Worm (Caenorhabditis elegans) whole organism, late embryonic: ENCODE results near the gene sta-1.
A peak's percentile ranks its signal among the peaks of the same experiment; 100 is the strongest.
"Not testable (repeated sequence)": the region's sequence is repeated elsewhere in the genome, so short reads cannot be mapped to it uniquely, and the experiment has no call there.

Experiments used
- C08G9.2 ChIP-seq: sonication (generic microtip); optimal IDR thresholded peaks from 2 replicates; lab custom pipeline; 2016; ENCODE audit warnings: mild to moderate bottlenecking, missing genetic modification characterization, moderate library complexity, missing compliant biosample characterization
- F13H6.1 ChIP-seq: sonication (generic microtip); optimal IDR thresholded peaks from 2 replicates; lab custom pipeline; 2016; ENCODE audit warnings: missing genetic modification characterization, missing compliant biosample characterization
- K09A11.1 ChIP-seq: sonication (generic microtip); optimal IDR thresholded peaks from 2 replicates; lab custom pipeline; 2017; ENCODE audit warnings: antibody characterized with exemption, mild to moderate bottlenecking, missing genetic modification characterization, missing compliant biosample characterization; ENCODE audit not compliant: insufficient read depth
- T23F11.4 ChIP-seq: fragments of 200-800 bp; sonication (Bioruptor generic); optimal IDR thresholded peaks from 2 replicates; lab custom pipeline; 2018; ENCODE audit warnings: mild to moderate bottlenecking, missing genetic modification characterization, missing compliant biosample characterization
- ama-1 ChIP-seq: fragments of 150-350 bp; optimal IDR thresholded peaks from 2 replicates; lab custom pipeline; 2014
- ceh-18 ChIP-seq: sonication (generic microtip); optimal IDR thresholded peaks from 2 replicates; lab custom pipeline; 2016; ENCODE audit warnings: missing genetic modification characterization, missing compliant biosample characterization
- ceh-2 ChIP-seq: sonication (generic microtip); optimal IDR thresholded peaks from 2 replicates; lab custom pipeline; 2016; ENCODE audit warnings: missing genotype, missing genetic modification characterization, missing compliant biosample characterization
- ceh-22 ChIP-seq: sonication (generic microtip); optimal IDR thresholded peaks from 2 replicates; lab custom pipeline; 2017; ENCODE audit warnings: missing biosample characterization, missing genetic modification characterization
- ceh-30 ChIP-seq: fragments of 150-350 bp; optimal IDR thresholded peaks from 2 replicates; lab custom pipeline; 2014; ENCODE audit warnings: missing biosample characterization, missing genetic modification characterization
- ceh-31 ChIP-seq: sonication (generic microtip); optimal IDR thresholded peaks from 2 replicates; lab custom pipeline; 2016; ENCODE audit warnings: missing genetic modification characterization, missing compliant biosample characterization
- ceh-34 ChIP-seq: sonication (generic microtip); optimal IDR thresholded peaks from 2 replicates; lab custom pipeline; 2016; ENCODE audit warnings: mild to moderate bottlenecking, missing genetic modification characterization, missing compliant biosample characterization
- ceh-48 ChIP-seq: sonication (generic microtip); optimal IDR thresholded peaks from 2 replicates; lab custom pipeline; 2016; ENCODE audit warnings: missing genetic modification characterization, inconsistent platforms, missing compliant biosample characterization
- ceh-6 ChIP-seq: fragments of 200-800 bp; sonication (Bioruptor generic); optimal IDR thresholded peaks from 2 replicates; lab custom pipeline; 2018; ENCODE audit warnings: mild to moderate bottlenecking, missing genetic modification characterization, missing compliant biosample characterization
- ceh-9 ChIP-seq: sonication (generic microtip); optimal IDR thresholded peaks from 2 replicates; lab custom pipeline; 2016; ENCODE audit warnings: mild to moderate bottlenecking, missing genetic modification characterization, inconsistent platforms, missing compliant biosample characterization
- che-1 ChIP-seq: sonication (generic microtip); optimal IDR thresholded peaks from 2 replicates; lab custom pipeline; 2016; ENCODE audit warnings: mild to moderate bottlenecking, missing genetic modification characterization, missing compliant biosample characterization
- dmd-4 ChIP-seq: sonication (generic microtip); optimal IDR thresholded peaks from 2 replicates; lab custom pipeline; 2016; ENCODE audit warnings: borderline replicate concordance, missing genetic modification characterization, missing compliant biosample characterization
- dve-1 ChIP-seq: sonication (generic microtip); optimal IDR thresholded peaks from 2 replicates; lab custom pipeline; 2017; ENCODE audit warnings: antibody characterized with exemption, mild to moderate bottlenecking, missing genetic modification characterization, missing compliant biosample characterization
- elt-4 ChIP-seq: sonication (generic microtip); optimal IDR thresholded peaks from 2 replicates; lab custom pipeline; 2016; ENCODE audit warnings: missing genetic modification characterization, missing compliant biosample characterization
- ets-4 ChIP-seq: sonication (generic microtip); optimal IDR thresholded peaks from 2 replicates; lab custom pipeline; 2016; ENCODE audit warnings: missing genetic modification characterization, missing compliant biosample characterization
- fax-1 ChIP-seq: sonication (generic microtip); optimal IDR thresholded peaks from 2 replicates; lab custom pipeline; 2016; ENCODE audit warnings: missing genotype, missing genetic modification characterization, missing compliant biosample characterization
- fkh-6 ChIP-seq: sonication (generic microtip); optimal IDR thresholded peaks from 2 replicates; lab custom pipeline; 2016; ENCODE audit warnings: missing genetic modification characterization, missing compliant biosample characterization
- gmeb-2 ChIP-seq: sonication (generic microtip); optimal IDR thresholded peaks from 2 replicates; lab custom pipeline; 2016; ENCODE audit warnings: missing genetic modification characterization, inconsistent platforms, missing compliant biosample characterization
- hlh-13 ChIP-seq: fragments of 200-800 bp; sonication (Bioruptor generic); optimal IDR thresholded peaks from 2 replicates; lab custom pipeline; 2018; ENCODE audit warnings: mild to moderate bottlenecking, missing genetic modification characterization, missing compliant biosample characterization
- hlh-15 ChIP-seq: sonication (generic microtip); optimal IDR thresholded peaks from 2 replicates; lab custom pipeline; 2016; ENCODE audit warnings: missing genetic modification characterization, missing compliant biosample characterization
- hlh-6 ChIP-seq: sonication (generic microtip); optimal IDR thresholded peaks from 2 replicates; lab custom pipeline; 2016; ENCODE audit warnings: missing genotype, missing genetic modification characterization, missing compliant biosample characterization
- lim-6 ChIP-seq: sonication (generic microtip); optimal IDR thresholded peaks from 2 replicates; lab custom pipeline; 2016; ENCODE audit warnings: missing genetic modification characterization, missing compliant biosample characterization
- lin-11 ChIP-seq: fragments of 200-800 bp; sonication (Bioruptor generic); optimal IDR thresholded peaks from 2 replicates; lab custom pipeline; 2018; ENCODE audit warnings: mild to moderate bottlenecking, missing genetic modification characterization, missing compliant biosample characterization
- madf-2 ChIP-seq: sonication (generic microtip); optimal IDR thresholded peaks from 2 replicates; lab custom pipeline; 2017; ENCODE audit warnings: missing genetic modification characterization, missing compliant biosample characterization
- mec-3 ChIP-seq: sonication (generic microtip); optimal IDR thresholded peaks from 2 replicates; lab custom pipeline; 2016; ENCODE audit warnings: borderline replicate concordance, missing genetic modification characterization, missing compliant biosample characterization
- nhr-232 ChIP-seq: sonication (generic microtip); optimal IDR thresholded peaks from 2 replicates; lab custom pipeline; 2016; ENCODE audit warnings: missing genetic modification characterization, missing compliant biosample characterization
- npax-4 ChIP-seq: sonication (generic microtip); optimal IDR thresholded peaks from 2 replicates; lab custom pipeline; 2016; ENCODE audit warnings: missing genetic modification characterization, missing compliant biosample characterization
- odd-2 ChIP-seq: sonication (generic microtip); optimal IDR thresholded peaks from 2 replicates; lab custom pipeline; 2017; ENCODE audit warnings: antibody characterized with exemption, mild to moderate bottlenecking, missing genetic modification characterization, missing compliant biosample characterization
- pag-3 ChIP-seq: sonication (generic microtip); optimal IDR thresholded peaks from 2 replicates; lab custom pipeline; 2016; ENCODE audit warnings: missing compliant biosample characterization, missing genetic modification characterization, borderline replicate concordance
- pat-9 ChIP-seq: fragments of 200-800 bp; sonication (Bioruptor generic); optimal IDR thresholded peaks from 2 replicates; lab custom pipeline; 2018; ENCODE audit warnings: mild to moderate bottlenecking, missing genetic modification characterization, moderate library complexity, missing compliant biosample characterization
- pax-1 ChIP-seq: fragments of 150-350 bp; optimal IDR thresholded peaks from 2 replicates; lab custom pipeline; 2014; ENCODE audit warnings: missing biosample characterization, missing genetic modification characterization
- pha-4 ChIP-seq: fragments of 150-350 bp; optimal IDR thresholded peaks from 2 replicates; lab custom pipeline; 2018; ENCODE audit warnings: missing biosample characterization, missing genetic modification reagents, missing genetic modification characterization
- pros-1 ChIP-seq: fragments of 150-350 bp; optimal IDR thresholded peaks from 2 replicates; lab custom pipeline; 2014; ENCODE audit warnings: missing biosample characterization, missing genetic modification reagents, missing genetic modification characterization
- ref-2 ChIP-seq: sonication (generic microtip); optimal IDR thresholded peaks from 2 replicates; lab custom pipeline; 2016; ENCODE audit warnings: missing genetic modification characterization, missing compliant biosample characterization
- rnt-1 ChIP-seq: sonication (generic microtip); optimal IDR thresholded peaks from 2 replicates; lab custom pipeline; 2016; ENCODE audit warnings: missing genetic modification characterization, missing compliant biosample characterization
- sdc-2 ChIP-seq: sonication (generic microtip); optimal IDR thresholded peaks from 2 replicates; lab custom pipeline; 2016; ENCODE audit warnings: missing genotype, missing genetic modification characterization, missing compliant biosample characterization
- sox-4 ChIP-seq: sonication (generic microtip); optimal IDR thresholded peaks from 2 replicates; lab custom pipeline; 2017; ENCODE audit warnings: mild to moderate bottlenecking, missing genetic modification characterization, inconsistent platforms, missing compliant biosample characterization
- syd-9 ChIP-seq: sonication (generic microtip); optimal IDR thresholded peaks from 2 replicates; lab custom pipeline; 2016; ENCODE audit warnings: mild to moderate bottlenecking, missing genetic modification characterization, moderate library complexity, missing compliant biosample characterization
- tbx-7 ChIP-seq: sonication (generic microtip); optimal IDR thresholded peaks from 2 replicates; lab custom pipeline; 2016; ENCODE audit warnings: missing genotype, missing genetic modification characterization, missing compliant biosample characterization
- unc-3 ChIP-seq, 2 experiments: fragments of 200-800 bp in 1 of 2; sonication (Bioruptor generic) in 1 of 2; sonication (generic microtip) in 1 of 2; conservative IDR thresholded peaks in 1 of 2; optimal IDR thresholded peaks in 1 of 2; 2 replicates each; pipeline versions ENCODE4 v1.3.6 to Lab custom; 2016 to 2022; ENCODE audit warnings: missing compliant biosample characterization in 2 of 2, missing genetic modification characterization in 2 of 2, missing genetic modification reagents in 1 of 2
- unc-42 ChIP-seq: sonication (generic microtip); optimal IDR thresholded peaks from 2 replicates; lab custom pipeline; 2016; ENCODE audit warnings: missing genotype, missing genetic modification characterization, missing compliant biosample characterization
- unc-55 ChIP-seq: sonication (generic microtip); optimal IDR thresholded peaks from 2 replicates; lab custom pipeline; 2017; ENCODE audit warnings: missing biosample characterization, missing genetic modification reagents, missing genetic modification characterization
- unc-86 ChIP-seq: sonication (generic microtip); optimal IDR thresholded peaks from 2 replicates; lab custom pipeline; 2016; ENCODE audit warnings: missing genetic modification characterization, missing compliant biosample characterization
- ztf-16 ChIP-seq: sonication (generic microtip); optimal IDR thresholded peaks from 2 replicates; lab custom pipeline; 2017; ENCODE audit warnings: missing genetic modification characterization, missing compliant biosample characterization

sta-1 gene

DNA sequence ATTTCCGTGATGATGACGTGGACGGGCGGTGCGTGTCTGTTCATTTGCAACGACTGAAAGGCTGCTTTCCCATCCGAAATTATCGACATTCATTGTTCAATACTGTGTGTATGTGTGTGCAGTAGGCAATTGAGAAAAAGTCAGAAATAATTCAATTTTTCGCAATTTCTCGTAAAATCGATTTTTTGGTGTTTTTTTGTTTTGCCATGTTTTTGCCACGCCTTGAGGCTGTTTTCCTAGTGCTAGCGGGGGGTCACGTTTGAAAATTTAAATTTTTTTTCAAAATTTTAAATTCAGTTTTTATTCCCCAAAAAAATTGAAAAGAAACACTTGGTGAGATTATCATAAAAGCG is 18.0 kb upstream of the sta-1 start, which contains the start of gene Y51H4A.13:
TSS of gene Y51H4A.13 (minus strand) at position 182 of the 353 bp plus-strand sequence.
- not testable (repeated sequence) for TF ChIP-seq syd-9, fax-1, mec-3 (tag; lab: Kevin White, UChicago)
- TF ChIP-seq, all 69 proteins: peak for 0; not testable (repeated sequence) for 69

DNA sequence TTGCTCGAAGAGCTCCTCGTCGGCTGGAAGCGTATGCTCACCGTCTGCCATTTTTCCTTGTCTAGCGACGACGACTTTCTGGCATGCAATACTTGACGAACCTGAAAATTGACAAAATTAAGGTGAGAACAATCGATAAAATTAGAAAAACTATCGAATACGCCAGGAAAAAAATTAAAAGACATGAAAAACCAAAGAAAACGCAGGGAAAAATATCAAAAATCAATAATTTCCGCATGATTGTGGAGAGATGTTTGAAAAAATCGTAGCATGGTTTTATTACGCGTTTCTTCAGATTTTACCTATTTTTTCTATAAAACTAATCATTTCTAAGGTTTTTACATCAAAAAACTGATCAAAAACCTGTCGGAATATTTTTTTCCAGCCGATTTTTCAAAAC is 8.3 kb upstream of the sta-1 start, which contains the start of gene set-26:
TSS of gene set-26 (minus strand) at position 101 of the 400 bp plus-strand sequence.
- not testable (repeated sequence) for TF ChIP-seq sox-4 (tag; lab: Kevin White, UChicago); pros-1; ceh-48 (tag; lab: Kevin White, UChicago)

DNA sequence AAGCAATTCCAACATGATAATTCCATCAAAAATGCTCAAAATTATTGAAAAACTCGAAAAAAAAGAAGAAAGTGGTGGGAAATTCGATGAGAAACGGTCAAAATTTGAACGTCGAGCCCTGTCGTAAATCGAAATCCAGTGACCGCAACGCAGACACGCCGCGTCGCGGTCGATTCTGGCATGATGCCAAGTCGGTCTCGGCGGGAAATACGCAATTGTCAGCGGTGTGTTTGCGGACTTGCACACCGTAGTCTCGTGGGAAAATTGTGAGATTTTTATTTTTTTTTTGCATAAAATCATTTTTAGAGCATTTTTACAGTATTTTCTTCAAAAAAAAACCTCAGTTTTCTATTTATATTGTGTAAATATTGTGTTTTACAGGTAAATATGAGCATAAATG is 7.9 kb upstream of the sta-1 start, which contains the start of gene tsr-2:
TSS of gene tsr-2 (plus strand) at position 382 of the 400 bp plus-strand sequence.
- TF ChIP-seq lim-6 (tag; lab: Kevin White, UChicago) (no peak), sox-4 (tag; lab: Kevin White, UChicago) (no peak), pax-1 (tag; lab: Kevin White, UChicago) (peak; percentile 57), unc-55 (GFP tag; lab: Kevin White, UChicago) (peak; percentile 81), unc-86 (tag; lab: Kevin White, UChicago) (no peak), lin-11 (tag; lab: Kevin White, UChicago) (no peak), pat-9 (tag; lab: Kevin White, UChicago) (no peak), nhr-232 (tag; lab: Kevin White, UChicago) (no peak), ztf-16 (tag; lab: Kevin White, UChicago) (no peak), F13H6.1 (tag; lab: Kevin White, UChicago) (no peak), hlh-6 (tag; lab: Kevin White, UChicago) (no peak), ceh-48 (tag; lab: Kevin White, UChicago) (peak; percentile 5), fkh-6 (tag; lab: Kevin White, UChicago) (no peak), ceh-18 (tag; lab: Kevin White, UChicago) (peak; percentile 63), ceh-30 (tag; lab: Kevin White, UChicago) (peak; percentile 89), sdc-2 (tag; lab: Kevin White, UChicago) (no peak), pros-1 (no peak), npax-4 (tag; lab: Kevin White, UChicago) (no peak), T23F11.4 (GFP tag; lab: Kevin White, UChicago) (no peak), unc-42 (tag; lab: Kevin White, UChicago) (peak; percentile 17), ceh-9 (tag; lab: Kevin White, UChicago) (no peak), syd-9 (tag; lab: Kevin White, UChicago) (no peak), ets-4 (tag; lab: Kevin White, UChicago) (no peak), ceh-31 (tag; lab: Kevin White, UChicago) (peak; percentile 34), pag-3 (no peak), rnt-1 (tag; lab: Kevin White, UChicago) (peak; percentile 73), C08G9.2 (tag; lab: Kevin White, UChicago) (no peak), hlh-15 (no peak), tbx-7 (tag; lab: Kevin White, UChicago) (no peak), ref-2 (tag; lab: Kevin White, UChicago) (peak; percentile 71), ceh-34 (peak; percentile 43), ceh-2 (tag; lab: Kevin White, UChicago) (no peak), K09A11.1 (tag; lab: Kevin White, UChicago) (no peak), ama-1 (lab: Kevin White, UChicago) (no peak), odd-2 (tag; lab: Kevin White, UChicago) (no peak), unc-3 (GFP tag; conservative IDR thresholded peaks at IDR 0.05; lab: Robert Waterston, UW) (no peak), unc-3 (tag; optimal IDR thresholded peaks at IDR 0.05; lab: Kevin White, UChicago) (no peak), gmeb-2 (tag; lab: Kevin White, UChicago) (no peak), dve-1 (tag; lab: Kevin White, UChicago) (peak; percentile 53), che-1 (tag; lab: Kevin White, UChicago) (no peak), dmd-4 (no peak), ceh-6 (no peak), elt-4 (tag; lab: Kevin White, UChicago) (no peak), madf-2 (tag; lab: Kevin White, UChicago) (no peak), pha-4 (tag; lab: Kevin White, UChicago) (no peak), hlh-13 (no peak), mec-3 (tag; lab: Kevin White, UChicago) (no peak), ceh-22 (tag; lab: Kevin White, UChicago) (no peak)
